Fruit fly (Drosophila melanogaster): ENCODE data around the gene Pmi.

- no peak for TF ChIP-seq GATAe (GFP tag; conservative IDR thresholded peaks at IDR 0.05)
- TF ChIP-seq sob (GFP tag; IDR thresholded peaks at IDR 0.05): no peak
- TF ChIP-seq CG31365 (tag; optimal IDR thresholded peaks at IDR 0.05): no peak
- no peak for TF ChIP-seq sr (GFP tag; IDR thresholded peaks at IDR 0.05)
- TF ChIP-seq CG10565 (GFP tag; optimal IDR thresholded peaks at IDR 0.05): no peak
Measured at dm6 chr3L:5785237-5786062, 5.6 kb downstream of the Pmi start.

Measured in whole organism, embryonic.